Worm (Caenorhabditis elegans) whole organism, L1 larva: Measurements from ENCODE around the gene ced-9.

ENCODE experiments used
- C16A3.4 ChIP-seq: fragments of 150-350 bp; optimal IDR thresholded peaks from 2 replicates; lab custom pipeline; 2014; ENCODE audit warnings: missing biosample characterization, missing genetic modification characterization
- ces-1 ChIP-seq: fragments of 150-350 bp; optimal IDR thresholded peaks from 2 replicates; lab custom pipeline; 2014; ENCODE audit warnings: missing biosample characterization, missing genetic modification reagents, missing genetic modification characterization
- dpl-1 ChIP-seq, 3 experiments: fragments of 150-350 bp in 2 of 3; sonication (generic microtip) in 1 of 3; optimal IDR thresholded peaks; 2 replicates each; lab custom pipeline; 2014 to 2017; ENCODE audit warnings: missing biosample characterization in 3 of 3, missing genetic modification characterization in 3 of 3, missing genetic modification reagents in 3 of 3
- ets-5 ChIP-seq: fragments of 200-800 bp; sonication (Bioruptor generic); IDR thresholded peaks from 2 replicates; pipeline ENCODE4 v1.3.6; 2022; ENCODE audit warnings: missing genetic modification characterization, missing compliant biosample characterization
- fkh-4 ChIP-seq: sonication (generic microtip); optimal IDR thresholded peaks from 2 replicates; lab custom pipeline; 2016; ENCODE audit warnings: missing compliant biosample characterization, missing genetic modification characterization, borderline replicate concordance
- lsy-2 ChIP-seq, 2 experiments: fragments of 150-350 bp; optimal IDR thresholded peaks; 2 replicates each; lab custom pipeline; 2014; ENCODE audit warnings: missing biosample characterization in 2 of 2, missing genetic modification characterization in 2 of 2
- mab-9 ChIP-seq: fragments of 200-800 bp; sonication (Bioruptor generic); IDR thresholded peaks from 2 replicates; pipeline ENCODE4 v1.3.6; 2022; ENCODE audit warnings: missing genetic modification reagents, missing genetic modification characterization, missing compliant biosample characterization
- nhr-11 ChIP-seq: fragments of 150-350 bp; optimal IDR thresholded peaks from 2 replicates; lab custom pipeline; 2014; ENCODE audit warnings: missing biosample characterization, missing genetic modification characterization
- nhr-77 ChIP-seq: fragments of 150-350 bp; optimal IDR thresholded peaks from 2 replicates; lab custom pipeline; 2014; ENCODE audit warnings: missing biosample characterization, missing genetic modification characterization
- pag-3 ChIP-seq: sonication (generic microtip); optimal IDR thresholded peaks from 2 replicates; lab custom pipeline; 2017; ENCODE audit warnings: missing genetic modification characterization, mild to moderate bottlenecking, missing compliant biosample characterization, antibody characterized with exemption, borderline replicate concordance; ENCODE audit not compliant: insufficient read depth
- ztf-11 ChIP-seq, 2 experiments: sonication (generic microtip); optimal IDR thresholded peaks; 2 replicates each; lab custom pipeline; 2016 to 2017; ENCODE audit warnings: missing genetic modification characterization in 2 of 2, missing biosample characterization in 1 of 2, missing compliant biosample characterization in 1 of 2
- ztf-4 ChIP-seq: fragments of 150-350 bp; optimal IDR thresholded peaks from 2 replicates; lab custom pipeline; 2014; ENCODE audit warnings: missing biosample characterization, missing genetic modification characterization

ce11 chrIII:10361456-10361855 lies 26.5 kb downstream of the ced-9 start:
- TF ChIP-seq pag-3 (tag; lab: Kevin White, UChicago): no peak
- no peak for TF ChIP-seq ztf-4
- TF ChIP-seq lsy-2 (tag; optimal IDR thresholded peaks at IDR 0.05; lab: Kevin White, UChicago): no peak
- no peak for TF ChIP-seq fkh-4
- no peak for TF ChIP-seq nhr-11
- TF ChIP-seq mab-9 (GFP tag; lab: Robert Waterston, UW): no peak
- TF ChIP-seq ces-1 (GFP tag; lab: Kevin White, UChicago): no peak
- TF ChIP-seq nhr-77 (tag; lab: Kevin White, UChicago): no peak
- TF ChIP-seq dpl-1 (GFP tag; optimal IDR thresholded peaks at IDR 0.05; lab: Kevin White, UChicago): no peak
- TF ChIP-seq C16A3.4 (tag; lab: Kevin White, UChicago): no peak
- no peak for TF ChIP-seq ztf-11 (tag; optimal IDR thresholded peaks at IDR 0.05; lab: Kevin White, UChicago)
- no peak for TF ChIP-seq ets-5 (GFP tag; lab: Robert Waterston, UW)
